Worm (Caenorhabditis elegans) whole organism, L2 larva: ENCODE results near the gene glb-13.

Source experiments
- ama-1 ChIP-seq: fragments of 150-350 bp; optimal IDR thresholded peaks from 2 replicates; lab custom pipeline; 2018; ENCODE audit warnings: inconsistent platforms
- nhr-77 ChIP-seq: fragments of 150-350 bp; optimal IDR thresholded peaks from 2 replicates; lab custom pipeline; 2014; ENCODE audit warnings: missing biosample characterization, missing genetic modification characterization
- zag-1 ChIP-seq: fragments of 150-350 bp; optimal IDR thresholded peaks from 2 replicates; lab custom pipeline; 2014; ENCODE audit warnings: missing biosample characterization, missing genetic modification characterization

- TF ChIP-seq ama-1 (lab: Kevin White, UChicago) (no peak), nhr-77 (tag; lab: Kevin White, UChicago) (no peak), zag-1 (no peak)
Measured at ce11 chrX:12337846-12338490, 40.2 kb downstream of the glb-13 start, which contains the start of gene srd-44.
